Fruit fly (Drosophila melanogaster) whole organism, embryonic: ENCODE measurements around the gene CG7191.

Experiments
- Abd-B ChIP-seq: fragments of 200-800 bp; sonication (Bioruptor generic); optimal IDR thresholded peaks from 2 replicates; lab custom pipeline; 2018; ENCODE audit warnings: missing biosample characterization, mild to moderate bottlenecking, missing genetic modification characterization, moderate library complexity
- Atf3 ChIP-seq: fragments of 200-800 bp; sonication (Bioruptor generic); optimal IDR thresholded peaks from 3 replicates; lab custom pipeline; 2016; ENCODE audit warnings: missing biosample characterization, missing genetic modification characterization
- Awh ChIP-seq: fragments of 200-800 bp; sonication (Bioruptor generic); IDR thresholded peaks from 2 replicates; pipeline ENCODE4, ENCODE4 v1.3.6; 2022; ENCODE audit warnings: missing biosample characterization, missing genetic modification characterization
- CG10959 ChIP-seq: fragments of 200-800 bp; sonication (Bioruptor generic); IDR thresholded peaks from 2 replicates; pipeline ENCODE4 v1.3.6; 2022; ENCODE audit warnings: missing biosample characterization, missing genetic modification characterization
- CG11456 ChIP-seq: fragments of 200-800 bp; sonication (Bioruptor generic); IDR thresholded peaks from 3 replicates; pipeline ENCODE4 v1.3.6; 2022; ENCODE audit warnings: missing biosample characterization, missing genetic modification characterization
- CG14050 ChIP-seq: fragments of 200-800 bp; sonication (Bioruptor generic); IDR thresholded peaks from 3 replicates; pipeline ENCODE4 v1.3.6; 2022; ENCODE audit warnings: missing biosample characterization, missing genetic modification characterization
- CG14441 ChIP-seq: fragments of 200-800 bp; sonication (Bioruptor generic); IDR thresholded peaks from 2 replicates; pipeline ENCODE4 v1.3.6; 2022; ENCODE audit warnings: missing biosample characterization, missing genetic modification characterization
- CG14667 ChIP-seq: fragments of 200-800 bp; sonication (Bioruptor generic); IDR thresholded peaks from 2 replicates; pipeline ENCODE4 v1.3.6; 2022; ENCODE audit warnings: missing biosample characterization, missing genetic modification characterization
- CG30403 ChIP-seq: fragments of 200-800 bp; sonication (Bioruptor generic); optimal IDR thresholded peaks from 3 replicates; lab custom pipeline; 2016; ENCODE audit warnings: missing biosample characterization, missing genetic modification characterization
- CG3065 ChIP-seq: fragments of 200-800 bp; sonication (Bioruptor generic); optimal IDR thresholded peaks from 2 replicates; lab custom pipeline; 2016; ENCODE audit warnings: missing biosample characterization, missing genetic modification characterization
- CG31224 ChIP-seq: fragments of 200-800 bp; sonication (Bioruptor generic); IDR thresholded peaks from 2 replicates; pipeline ENCODE4 v1.3.6; 2022; ENCODE audit warnings: missing biosample characterization, missing genetic modification characterization
- CG3163 ChIP-seq: fragments of 200-800 bp; sonication (Bioruptor generic); optimal IDR thresholded peaks from 3 replicates; lab custom pipeline; 2016; ENCODE audit warnings: missing biosample characterization, missing genetic modification characterization
- CG32532 ChIP-seq: fragments of 200-800 bp; sonication (Bioruptor generic); IDR thresholded peaks from 2 replicates; pipeline ENCODE4 v1.3.6; 2022; ENCODE audit warnings: missing biosample characterization, missing genetic modification characterization
- CG32767 ChIP-seq: fragments of 200-800 bp; sonication (Bioruptor generic); IDR thresholded peaks from 2 replicates; pipeline ENCODE4 v1.3.6; 2022; ENCODE audit warnings: missing biosample characterization, missing genetic modification characterization
- CG3281 ChIP-seq: fragments of 200-800 bp; sonication (Bioruptor generic); optimal IDR thresholded peaks from 3 replicates; lab custom pipeline; 2017; ENCODE audit warnings: missing biosample characterization, mild to moderate bottlenecking, missing genetic modification characterization
- CG3847 ChIP-seq: fragments of 200-800 bp; sonication (Bioruptor generic); IDR thresholded peaks from 2 replicates; pipeline ENCODE4 v1.3.6; 2022; ENCODE audit warnings: missing biosample characterization, missing genetic modification characterization
- CG4282 ChIP-seq: fragments of 200-800 bp; sonication (Bioruptor generic); optimal IDR thresholded peaks from 2 replicates; lab custom pipeline; 2016; ENCODE audit warnings: missing biosample characterization, missing genetic modification characterization
- CG5953 ChIP-seq: fragments of 200-800 bp; sonication (Bioruptor generic); IDR thresholded peaks from 2 replicates; pipeline ENCODE4 v1.3.6; 2022; ENCODE audit warnings: missing biosample characterization, missing genetic modification characterization
- CG7987 ChIP-seq: fragments of 200-800 bp; sonication (Bioruptor generic); optimal IDR thresholded peaks from 2 replicates; lab custom pipeline; 2018; ENCODE audit warnings: missing biosample characterization, mild to moderate bottlenecking, missing genetic modification characterization, moderate library complexity
- CHES-1-like ChIP-seq: fragments of 200-800 bp; sonication (Bioruptor generic); optimal IDR thresholded peaks from 2 replicates; lab custom pipeline; 2016; ENCODE audit warnings: missing biosample characterization, missing genetic modification characterization
- CrebB ChIP-seq: fragments of 200-800 bp; sonication (Bioruptor generic); optimal IDR thresholded peaks from 3 replicates; lab custom pipeline; 2018; ENCODE audit warnings: missing biosample characterization, mild to moderate bottlenecking, missing genetic modification characterization
- D19A ChIP-seq: fragments of 200-800 bp; optimal IDR thresholded peaks from 3 replicates; lab custom pipeline; 2019; ENCODE audit warnings: missing biosample characterization, mild to moderate bottlenecking, missing genetic modification characterization, moderate library complexity
- Dfd ChIP-seq, 2 experiments: fragments of >200 bp; optimal IDR thresholded peaks; 2 replicates each; lab custom pipeline; 2017; ENCODE audit warnings: missing biosample characterization in 2 of 2, missing genetic modification characterization in 2 of 2
- Dref ChIP-seq: fragments of 200-800 bp; sonication (Bioruptor generic); IDR thresholded peaks from 2 replicates; pipeline ENCODE4 v1.3.6; 2022; ENCODE audit warnings: missing biosample characterization, missing genetic modification characterization
- Ets97D ChIP-seq: fragments of 200-800 bp; sonication (Bioruptor generic); optimal IDR thresholded peaks from 3 replicates; lab custom pipeline; 2016; ENCODE audit warnings: missing biosample characterization, missing genetic modification characterization
- Fer2 ChIP-seq: fragments of 200-800 bp; sonication (Bioruptor generic); optimal IDR thresholded peaks from 2 replicates; lab custom pipeline; 2018; ENCODE audit warnings: missing biosample characterization, mild to moderate bottlenecking, missing genetic modification characterization, moderate library complexity
- Jarid2 ChIP-seq: fragments of 200-800 bp; sonication (Bioruptor generic); optimal IDR thresholded peaks from 3 replicates; lab custom pipeline; 2017; ENCODE audit warnings: mild to moderate bottlenecking, missing biosample characterization, missing genetic modification reagents, missing genetic modification characterization
- Myb ChIP-seq: fragments of 200-800 bp; sonication (Bioruptor generic); optimal IDR thresholded peaks from 2 replicates; lab custom pipeline; 2016; ENCODE audit warnings: missing biosample characterization, missing genetic modification characterization
- Neu2 ChIP-seq: fragments of 200-800 bp; sonication (Bioruptor generic); optimal IDR thresholded peaks from 3 replicates; lab custom pipeline; 2016; ENCODE audit warnings: missing biosample characterization, missing genetic modification characterization, borderline replicate concordance
- Spps ChIP-seq: fragments of 200-800 bp; sonication (Bioruptor generic); optimal IDR thresholded peaks from 2 replicates; lab custom pipeline; 2018; ENCODE audit warnings: missing biosample characterization, mild to moderate bottlenecking, missing genetic modification characterization
- Usf ChIP-seq: fragments of 200-800 bp; sonication (Bioruptor generic); optimal IDR thresholded peaks from 2 replicates; lab custom pipeline; 2017; ENCODE audit warnings: missing genotype, missing biosample characterization, missing genetic modification characterization
- ac ChIP-seq: fragments of 200-800 bp; sonication (Bioruptor generic); optimal IDR thresholded peaks from 3 replicates; lab custom pipeline; 2017; ENCODE audit warnings: missing biosample characterization, mild to moderate bottlenecking, missing genetic modification characterization
- ash1 ChIP-seq: fragments of 200-800 bp; sonication (Bioruptor generic); optimal IDR thresholded peaks from 2 replicates; lab custom pipeline; 2018; ENCODE audit warnings: missing biosample characterization, mild to moderate bottlenecking, missing genetic modification characterization
- ato ChIP-seq: fragments of 200-800 bp; sonication (Bioruptor generic); IDR thresholded peaks from 2 replicates; pipeline ENCODE4 v1.3.6; 2022; ENCODE audit warnings: missing biosample characterization, missing genetic modification characterization; ENCODE audit not compliant: partially characterized antibody
- ems ChIP-seq: fragments of 200-800 bp; sonication (Bioruptor generic); optimal IDR thresholded peaks from 3 replicates; lab custom pipeline; 2016; ENCODE audit warnings: missing biosample characterization, missing genetic modification characterization
- eve ChIP-seq, 2 experiments: fragments of >200 bp; optimal IDR thresholded peaks; 2 replicates each; lab custom pipeline; 2017; ENCODE audit warnings: missing biosample characterization in 2 of 2, missing genetic modification characterization in 2 of 2
- eyg ChIP-seq: fragments of 200-800 bp; sonication (Bioruptor generic); optimal IDR thresholded peaks from 3 replicates; lab custom pipeline; 2016; ENCODE audit warnings: missing biosample characterization, missing genetic modification characterization
- fd3F ChIP-seq: fragments of 200-800 bp; sonication (Bioruptor generic); optimal IDR thresholded peaks from 2 replicates; lab custom pipeline; 2018; ENCODE audit warnings: missing biosample characterization, mild to moderate bottlenecking, missing genetic modification characterization, moderate library complexity
- ftz-f1 ChIP-seq: fragments of 200-800 bp; sonication (Bioruptor generic); optimal IDR thresholded peaks from 2 replicates; lab custom pipeline; 2016; ENCODE audit warnings: missing biosample characterization, missing genetic modification characterization
- jigr1 ChIP-seq: fragments of 200-800 bp; sonication (Bioruptor generic); IDR thresholded peaks from 3 replicates; pipeline ENCODE4 v1.3.6; 2022; ENCODE audit warnings: missing biosample characterization, missing genetic modification characterization
- kah ChIP-seq: fragments of 200-800 bp; sonication (Bioruptor generic); optimal IDR thresholded peaks from 2 replicates; lab custom pipeline; 2018; ENCODE audit warnings: missing biosample characterization, mild to moderate bottlenecking, missing genetic modification characterization
- kay ChIP-seq: fragments of 200-800 bp; sonication (Bioruptor generic); optimal IDR thresholded peaks from 2 replicates; lab custom pipeline; 2016; ENCODE audit warnings: missing biosample characterization, missing genetic modification characterization
- ken ChIP-seq: fragments of 200-800 bp; sonication (Bioruptor generic); IDR thresholded peaks from 3 replicates; pipeline ENCODE4 v1.3.6; 2022; ENCODE audit warnings: missing biosample characterization, missing genetic modification characterization
- lab ChIP-seq: fragments of 200-800 bp; sonication (Bioruptor generic); optimal IDR thresholded peaks from 3 replicates; lab custom pipeline; 2017; ENCODE audit warnings: missing biosample characterization, missing genetic modification characterization, mild to moderate bottlenecking, moderate library complexity, missing genetic modification reagents
- lilli ChIP-seq: fragments of 200-800 bp; sonication (Bioruptor generic); optimal IDR thresholded peaks from 3 replicates; lab custom pipeline; 2016; ENCODE audit warnings: missing biosample characterization, missing genetic modification characterization
- luna ChIP-seq: fragments of 200-800 bp; sonication (Bioruptor generic); optimal IDR thresholded peaks from 2 replicates; lab custom pipeline; 2016; ENCODE audit warnings: missing biosample characterization, missing genetic modification characterization
- mld ChIP-seq: fragments of 200-800 bp; sonication (Bioruptor generic); IDR thresholded peaks from 3 replicates; pipeline ENCODE4 v1.3.6; 2022; ENCODE audit warnings: missing biosample characterization, missing genetic modification characterization; ENCODE audit not compliant: partially characterized antibody
- nau ChIP-seq: fragments of 200-800 bp; sonication (Bioruptor generic); optimal IDR thresholded peaks from 3 replicates; lab custom pipeline; 2017; ENCODE audit warnings: missing biosample characterization, mild to moderate bottlenecking, missing genetic modification characterization, missing genetic modification reagents
- nmo ChIP-seq: fragments of 200-800 bp; sonication (Bioruptor generic); optimal IDR thresholded peaks from 2 replicates; lab custom pipeline; 2018; ENCODE audit warnings: missing biosample characterization, mild to moderate bottlenecking, missing genetic modification characterization, moderate library complexity
- peb ChIP-seq: fragments of 200-800 bp; sonication (Bioruptor generic); IDR thresholded peaks from 2 replicates; pipeline ENCODE4 v1.3.6; 2022; ENCODE audit warnings: missing biosample characterization, missing genetic modification characterization
- sim ChIP-seq: fragments of 200-800 bp; sonication (Bioruptor generic); IDR thresholded peaks from 2 replicates; pipeline ENCODE4 v1.3.6; 2022; ENCODE audit warnings: missing biosample characterization, missing genetic modification characterization
- slou ChIP-seq: fragments of 200-800 bp; sonication (Bioruptor generic); optimal IDR thresholded peaks from 3 replicates; lab custom pipeline; 2016; ENCODE audit warnings: missing biosample characterization, missing genetic modification characterization
- tna ChIP-seq: fragments of 200-800 bp; sonication (Bioruptor generic); IDR thresholded peaks from 2 replicates; pipeline ENCODE4 v1.3.6; 2022; ENCODE audit warnings: missing biosample characterization, missing genetic modification characterization; ENCODE audit not compliant: partially characterized antibody

CG7191 gene

DNA sequence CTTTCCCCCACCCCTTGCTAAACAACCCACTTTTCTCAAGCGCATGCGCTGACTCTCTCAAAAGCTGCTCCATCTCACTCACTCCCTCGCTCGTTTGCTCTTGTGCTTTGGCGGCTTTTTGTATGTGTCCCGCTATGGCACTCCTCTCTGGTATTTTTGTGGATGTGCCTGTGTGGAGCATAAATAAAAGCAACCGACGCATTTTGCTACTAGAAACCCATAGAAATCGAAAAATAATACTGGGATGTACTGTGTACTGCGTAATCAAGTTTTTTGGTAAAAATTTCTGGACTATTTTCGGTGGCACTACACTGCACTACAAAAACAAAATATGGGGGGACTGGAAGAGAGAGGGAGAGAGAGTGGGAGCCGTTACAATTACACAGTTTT lies 42.3 kb downstream of the CG7191 start:
- TF ChIP-seq Abd-B (GFP tag; lab: Kevin White, UChicago) (no peak), Neu2 (GFP tag; lab: Kevin White, UChicago) (no peak), CG10959 (GFP tag; lab: Robert Waterston, UW) (no peak), eyg (peak; percentile 39), ato (GFP tag; lab: Robert Waterston, UW) (no peak), CG7987 (GFP tag; lab: Kevin White, UChicago) (peak; percentile 63), nmo (GFP tag; lab: Kevin White, UChicago) (peak; percentile 18), D19A (tag; lab: Kevin White, UChicago) (no peak), CG14050 (GFP tag; lab: Robert Waterston, UW) (no peak), kah (GFP tag; lab: Kevin White, UChicago) (no peak), Dref (0 out of 2 replicates have a peak, but pooled peaks have one; percentile 35), ems (GFP tag; lab: Kevin White, UChicago) (no peak), Atf3 (no peak), CG14441 (GFP tag; lab: Robert Waterston, UW) (no peak), Fer2 (tag; lab: Kevin White, UChicago) (no peak), Myb (GFP tag; lab: Kevin White, UChicago) (peak; percentile 39), eve (GFP tag; optimal IDR thresholded peaks at IDR 0.05; lab: Kevin White, UChicago) (no peak), CG3847 (GFP tag; lab: Robert Waterston, UW) (no peak), Ets97D (GFP tag; lab: Kevin White, UChicago) (no peak), ftz-f1 (GFP tag; lab: Kevin White, UChicago) (peak; percentile 72), tna (GFP tag; lab: Robert Waterston, UW) (no peak), ken (GFP tag; lab: Robert Waterston, UW) (no peak), CG31224 (no peak), Usf (no peak), lab (GFP tag; lab: Kevin White, UChicago) (peak; percentile 46), sim (GFP tag; lab: Robert Waterston, UW) (no peak), CG5953 (no peak), CG4282 (no peak), CG3281 (GFP tag; lab: Kevin White, UChicago) (peak; percentile 28), nau (GFP tag; lab: Kevin White, UChicago) (no peak), lilli (no peak), CG32767 (GFP tag; lab: Robert Waterston, UW) (peak; percentile 79), Awh (GFP tag; lab: Robert Waterston, UW) (no peak), CG30403 (no peak), ash1 (GFP tag; lab: Kevin White, UChicago) (peak; percentile 28), CG14667 (no peak), peb (no peak), fd3F (GFP tag; lab: Kevin White, UChicago) (no peak), CG3163 (peak; percentile 66), CHES-1-like (GFP tag; lab: Kevin White, UChicago) (no peak), mld (GFP tag; lab: Robert Waterston, UW) (no peak), CrebB (no peak), Jarid2 (no peak), kay (GFP tag; lab: Kevin White, UChicago) (peak; percentile 14), CG3065 (GFP tag; lab: Kevin White, UChicago) (no peak), CG32532 (GFP tag; lab: Robert Waterston, UW) (peak; percentile 55; the same call in 1 of the 2 replicates), jigr1 (no peak), Spps (no peak), Dfd (GFP tag; optimal IDR thresholded peaks at IDR 0.05; lab: Kevin White, UChicago) (no peak), CG11456 (no peak), luna (GFP tag; lab: Kevin White, UChicago) (no peak), ac (GFP tag; lab: Kevin White, UChicago) (no peak), slou (GFP tag; lab: Kevin White, UChicago) (no peak)
